Fruit fly (Drosophila melanogaster): ENCODE results near the gene Ncoa6.

The Ncoa6 gene

DNA sequence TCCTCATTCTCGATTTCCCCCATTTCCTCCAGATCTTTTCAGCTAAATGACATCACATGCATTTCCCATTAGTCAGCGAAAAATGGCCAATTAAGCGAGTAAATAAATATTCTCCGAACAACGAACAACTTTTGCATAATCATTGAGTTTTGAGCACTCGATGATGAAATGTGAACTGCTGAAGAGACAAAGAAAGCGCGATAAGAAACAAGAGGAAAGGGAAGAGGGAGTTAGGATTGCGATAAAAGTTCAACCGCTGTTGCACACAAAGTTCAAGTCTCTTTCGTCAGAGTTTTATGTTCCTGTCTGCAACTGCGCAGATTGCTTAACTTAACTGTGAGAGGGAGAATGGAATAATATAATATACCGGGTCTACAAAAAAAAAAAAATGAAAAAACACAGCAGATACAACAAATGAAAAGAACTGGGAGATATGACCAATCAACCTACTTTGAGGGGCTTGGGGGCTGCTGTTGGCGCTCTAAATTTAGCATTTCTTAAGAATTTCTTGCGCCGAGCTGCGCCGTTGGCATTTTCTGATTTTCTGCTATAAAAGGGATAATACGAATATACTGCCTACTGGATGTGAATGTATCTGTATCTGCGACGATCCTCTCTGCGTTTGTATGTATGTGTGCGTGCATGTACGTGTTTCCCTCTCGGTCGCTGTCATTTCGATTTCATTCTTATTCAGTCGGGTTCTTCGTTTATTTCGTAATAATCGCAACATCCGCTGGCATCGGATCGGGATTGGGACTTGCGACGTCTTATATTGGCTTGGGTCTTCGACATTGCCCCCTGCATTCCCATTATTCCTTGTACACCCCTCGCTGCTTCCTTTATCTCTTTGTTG is 31.9 kb downstream of the Ncoa6 start:
- TF ChIP-seq acj6 (GFP tag; optimal IDR thresholded peaks at IDR 0.05) (no peak), topi (GFP tag; optimal IDR thresholded peaks at IDR 0.05) (no peak), CG9139 (GFP tag; optimal IDR thresholded peaks at IDR 0.05) (no peak), esn (GFP tag; optimal IDR thresholded peaks at IDR 0.05) (no peak), Sox15 (GFP tag; optimal IDR thresholded peaks at IDR 0.05) (no peak), CG3032 (tag; optimal IDR thresholded peaks at IDR 0.05) (peak; percentile 4), Lpt (GFP tag; optimal IDR thresholded peaks at IDR 0.05) (peak; percentile 66), CG11902 (GFP tag; optimal IDR thresholded peaks at IDR 0.05) (no peak), CG8632 (GFP tag; optimal IDR thresholded peaks at IDR 0.05) (no peak), CG34406 (GFP tag; optimal IDR thresholded peaks at IDR 0.05) (no peak), fd59A (GFP tag; optimal IDR thresholded peaks at IDR 0.05) (no peak), Ets21C (GFP tag; optimal IDR thresholded peaks at IDR 0.05) (no peak), Eip93F (GFP tag; optimal IDR thresholded peaks at IDR 0.05) (peak; percentile 41), Hr39 (GFP tag; optimal IDR thresholded peaks at IDR 0.05) (no peak), CG6808 (GFP tag; optimal IDR thresholded peaks at IDR 0.05) (peak; percentile 41), Smox (GFP tag; optimal IDR thresholded peaks at IDR 0.05) (peak; percentile 17), ss (GFP tag; optimal IDR thresholded peaks at IDR 0.05) (peak; percentile 53 to 72), CG11762 (GFP tag; optimal IDR thresholded peaks at IDR 0.05; ENCODE audit: insufficient read depth) (no peak), fkh (GFP tag; optimal IDR thresholded peaks at IDR 0.05) (no peak), CG10631 (GFP tag; optimal IDR thresholded peaks at IDR 0.05) (no peak), dsx (GFP tag; optimal IDR thresholded peaks at IDR 0.05; ENCODE audit: poor library complexity, severe bottlenecking) (peak; percentile 73), Sox14 (GFP tag; optimal IDR thresholded peaks at IDR 0.05) (peak; percentile 99), svp (GFP tag) (peak; percentile 98), CG6163 (GFP tag; IDR thresholded peaks at IDR 0.05) (peak; percentile 31; the same call in 1 of the 3 replicates), fd85E (GFP tag; optimal IDR thresholded peaks at IDR 0.05) (no peak), CG32006 (GFP tag; optimal IDR thresholded peaks at IDR 0.05) (no peak), lz (GFP tag; optimal IDR thresholded peaks at IDR 0.05) (no peak), Eip78C (GFP tag) (peak; percentile 81), CG3919 (GFP tag; optimal IDR thresholded peaks at IDR 0.05) (peak; percentile 34), CG10669 (GFP tag; optimal IDR thresholded peaks at IDR 0.05) (peak; percentile 37), spab (GFP tag; optimal IDR thresholded peaks at IDR 0.05) (no peak), Hr4 (GFP tag; optimal IDR thresholded peaks at IDR 0.05) (no peak), Sox102F (GFP tag; optimal IDR thresholded peaks at IDR 0.05) (peak; percentile 66), CG6792 (GFP tag; optimal IDR thresholded peaks at IDR 0.05) (no peak), achi (GFP tag; optimal IDR thresholded peaks at IDR 0.05) (peak; percentile 17), pdm3 (GFP tag; optimal IDR thresholded peaks at IDR 0.05) (no peak), CG31627 (GFP tag; optimal IDR thresholded peaks at IDR 0.05) (no peak), Hr38 (GFP tag; optimal IDR thresholded peaks at IDR 0.05) (no peak), Ets96B (tag; optimal IDR thresholded peaks at IDR 0.05) (no peak), CG16779 (tag; optimal IDR thresholded peaks at IDR 0.05) (peak; percentile 24), CG8319 (GFP tag; optimal IDR thresholded peaks at IDR 0.05) (peak; percentile 17), salr (GFP tag; optimal IDR thresholded peaks at IDR 0.05) (peak in 1 of 2 experiments; percentile 11), CG8119 (GFP tag; IDR thresholded peaks at IDR 0.05) (no peak), CG6276 (GFP tag; optimal IDR thresholded peaks at IDR 0.05) (no peak), CG11294 (GFP tag; IDR thresholded peaks at IDR 0.05) (no peak), Met (GFP tag; optimal IDR thresholded peaks at IDR 0.05) (peak; percentile 10), Eip75B (GFP tag; optimal IDR thresholded peaks at IDR 0.05) (peak; percentile 76), CG4318 (GFP tag; optimal IDR thresholded peaks at IDR 0.05) (no peak), eg (GFP tag; IDR thresholded peaks at IDR 0.05) (peak; percentile 5; the same call in 1 of the 3 replicates), Blimp-1 (GFP tag; optimal IDR thresholded peaks at IDR 0.05) (peak; percentile 96)
